Fruit fly (Drosophila melanogaster): ENCODE results near the gene Aplip1.

Gene Aplip1

dm6 chr3L:1177085-1177484 lies 19.0 kb upstream of the Aplip1 start, which contains the start of gene bab2 (continued):
- TF ChIP-seq pfk (GFP tag; optimal IDR thresholded peaks at IDR 0.05) (no peak), ERR (GFP tag; optimal IDR thresholded peaks at IDR 0.05) (no peak), CG4854 (GFP tag; optimal IDR thresholded peaks at IDR 0.05) (no peak), Atf3 (GFP tag; optimal IDR thresholded peaks at IDR 0.05) (no peak), CG12236 (GFP tag; optimal IDR thresholded peaks at IDR 0.05) (peak; percentile 3), CG7786 (GFP tag; optimal IDR thresholded peaks at IDR 0.05) (no peak), Mes4 (GFP tag; optimal IDR thresholded peaks at IDR 0.05) (no peak), CG9609 (GFP tag; optimal IDR thresholded peaks at IDR 0.05) (no peak), fd64A (GFP tag; optimal IDR thresholded peaks at IDR 0.05) (peak; percentile 46), wor (GFP tag; IDR thresholded peaks at IDR 0.05) (no peak), Hey (tag; optimal IDR thresholded peaks at IDR 0.05) (no peak), sna (GFP tag; IDR thresholded peaks at IDR 0.05; ENCODE audit: partially characterized antibody) (no peak), cwo (GFP tag; optimal IDR thresholded peaks at IDR 0.05) (no peak), seq (GFP tag; IDR thresholded peaks at IDR 0.05) (peak; percentile 48; the same call in 1 of the 2 replicates), bowl (GFP tag; IDR thresholded peaks at IDR 0.05) (no peak), CG17829 (tag; optimal IDR thresholded peaks at IDR 0.05) (peak; percentile 54), CG9932 (GFP tag; IDR thresholded peaks at IDR 0.05) (no peak), sd (tag; optimal IDR thresholded peaks at IDR 0.05) (peak; percentile 47), da (GFP tag; optimal IDR thresholded peaks at IDR 0.05) (no peak), CG32772 (GFP tag; IDR thresholded peaks at IDR 0.05) (no peak), schlank (tag; optimal IDR thresholded peaks at IDR 0.05) (no peak), CG4707 (GFP tag; optimal IDR thresholded peaks at IDR 0.05) (peak; percentile 31), Ptx1 (GFP tag; IDR thresholded peaks at IDR 0.05) (no peak), pan (optimal IDR thresholded peaks at IDR 0.05) (no peak), pan (GFP tag; optimal IDR thresholded peaks at IDR 0.05 in 1 of 2, IDR thresholded peaks at IDR 0.05 in 1 of 2) (peak in 1 of 2 experiments; percentile 11), D19B (GFP tag; optimal IDR thresholded peaks at IDR 0.05) (no peak), Myb (GFP tag; optimal IDR thresholded peaks at IDR 0.05) (no peak), CG13894 (tag; optimal IDR thresholded peaks at IDR 0.05) (no peak), CG1602 (GFP tag; optimal IDR thresholded peaks at IDR 0.05) (no peak), Atf-2 (GFP tag; optimal IDR thresholded peaks at IDR 0.05) (no peak), phol (tag; optimal IDR thresholded peaks at IDR 0.05) (no peak), Stat92E (GFP tag; optimal IDR thresholded peaks at IDR 0.05) (peak in 1 of 3 experiments; percentile 76), D19A (tag; optimal IDR thresholded peaks at IDR 0.05) (peak; percentile 33), CG10431 (GFP tag; optimal IDR thresholded peaks at IDR 0.05) (no peak), CG3163 (GFP tag; optimal IDR thresholded peaks at IDR 0.05) (peak; percentile 95), CG16815 (GFP tag; optimal IDR thresholded peaks at IDR 0.05) (no peak), CG7357 (GFP tag; IDR thresholded peaks at IDR 0.05) (no peak), CG4404 (GFP tag; IDR thresholded peaks at IDR 0.05) (no peak), sqz (GFP tag; optimal IDR thresholded peaks at IDR 0.05) (no peak), CG15269 (tag; optimal IDR thresholded peaks at IDR 0.05) (no peak), CG11247 (GFP tag; IDR thresholded peaks at IDR 0.05) (no peak), ftz-f1 (GFP tag; optimal IDR thresholded peaks at IDR 0.05) (no peak), CkIIα-i1 (GFP tag; IDR thresholded peaks at IDR 0.05) (no peak), CG11695 (GFP tag; IDR thresholded peaks at IDR 0.05) (no peak), NfI (GFP tag; optimal IDR thresholded peaks at IDR 0.05) (no peak), CG12219 (GFP tag; optimal IDR thresholded peaks at IDR 0.05) (peak; percentile 30), GATAe (GFP tag; conservative IDR thresholded peaks at IDR 0.05) (no peak), chm (GFP tag; IDR thresholded peaks at IDR 0.05) (peak; percentile 95), CG5953 (GFP tag; IDR thresholded peaks at IDR 0.05) (no peak), nerfin-2 (GFP tag; IDR thresholded peaks at IDR 0.05; ENCODE audit: partially characterized antibody) (no peak), br (optimal IDR thresholded peaks at IDR 0.05) (no peak), repo (GFP tag; optimal IDR thresholded peaks at IDR 0.05) (no peak), CG2712 (tag; optimal IDR thresholded peaks at IDR 0.05) (peak; percentile 36)

Measured in whole organism, embryonic.